Worm (Caenorhabditis elegans): ENCODE measurements around the gene tps-1.

The tps-1 gene

ce11 chrX:17422593-17422992 lies 51.7 kb downstream of the tps-1 start:
- no peak for TF ChIP-seq tbx-37 (GFP tag; conservative IDR thresholded peaks at IDR 0.05)
- no peak for TF ChIP-seq B0310.2 (tag; optimal IDR thresholded peaks at IDR 0.05)
- TF ChIP-seq hmg-4 (GFP tag; optimal IDR thresholded peaks at IDR 0.05) = no peak
- TF ChIP-seq scrt-1 (GFP tag; IDR thresholded peaks at IDR 0.05) = no peak
- no peak for TF ChIP-seq ceh-13 (GFP tag; optimal IDR thresholded peaks at IDR 0.05)
- TF ChIP-seq hmbx-1 (tag; optimal IDR thresholded peaks at IDR 0.05) = no peak
- no peak for TF ChIP-seq tbx-11 (GFP tag; IDR thresholded peaks at IDR 0.05)
- no peak for TF ChIP-seq hnd-1 (tag; optimal IDR thresholded peaks at IDR 0.05)
- no peak for TF ChIP-seq ama-1 (optimal IDR thresholded peaks at IDR 0.05)
- TF ChIP-seq tra-4 (tag; optimal IDR thresholded peaks at IDR 0.05) = no peak
- TF ChIP-seq pes-1 (GFP tag; IDR thresholded peaks at IDR 0.05) = no peak
- TF ChIP-seq sea-1 (GFP tag; conservative IDR thresholded peaks at IDR 0.05) = no peak
- no peak for TF ChIP-seq flt-1 (GFP tag; IDR thresholded peaks at IDR 0.05)
- TF ChIP-seq aly-1 (tag; optimal IDR thresholded peaks at IDR 0.05) = no peak
- no peak for TF ChIP-seq ets-7 (tag; optimal IDR thresholded peaks at IDR 0.05)
- TF ChIP-seq F13C5.2 (tag; optimal IDR thresholded peaks at IDR 0.05) = no peak

DNA sequence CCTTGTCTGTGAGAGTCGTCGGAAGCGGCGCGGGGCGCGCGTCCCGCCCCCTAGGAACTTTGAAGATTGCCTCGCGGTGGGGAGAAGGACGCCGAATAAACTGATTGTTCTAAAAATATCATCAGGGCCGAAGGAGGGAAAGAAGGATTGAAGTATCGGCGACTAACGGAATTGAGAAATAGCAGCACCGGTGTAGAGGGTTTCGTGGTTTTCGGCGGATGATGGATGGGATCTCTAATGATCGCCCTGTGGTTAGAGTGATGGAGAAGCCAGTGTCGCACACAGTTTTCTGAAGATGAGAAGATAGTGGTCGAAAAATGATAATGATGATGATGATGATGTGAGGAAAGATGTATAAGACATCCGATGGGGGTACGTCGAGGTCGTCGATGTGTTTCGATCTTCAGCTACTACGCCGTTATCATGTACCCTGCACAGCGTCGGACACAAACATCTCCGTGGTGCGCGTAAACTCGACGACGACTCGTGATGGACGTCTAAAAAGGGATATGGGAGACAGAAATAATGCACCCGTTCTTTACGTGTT lies 52.7 kb downstream of the tps-1 start, which contains the start of gene osm-11:
osm-11 (minus strand) TSS at position 51 of the 547 bp plus-strand sequence.
- TF ChIP-seq B0310.2 (tag; optimal IDR thresholded peaks at IDR 0.05) (no peak), pes-1 (GFP tag; IDR thresholded peaks at IDR 0.05) (no peak), hnd-1 (tag; optimal IDR thresholded peaks at IDR 0.05) (no peak), scrt-1 (GFP tag; IDR thresholded peaks at IDR 0.05) (no peak), ets-7 (tag; optimal IDR thresholded peaks at IDR 0.05) (no peak), ceh-13 (GFP tag; optimal IDR thresholded peaks at IDR 0.05) (no peak), flt-1 (GFP tag; IDR thresholded peaks at IDR 0.05) (no peak), tra-4 (tag; optimal IDR thresholded peaks at IDR 0.05) (no peak)

DNA sequence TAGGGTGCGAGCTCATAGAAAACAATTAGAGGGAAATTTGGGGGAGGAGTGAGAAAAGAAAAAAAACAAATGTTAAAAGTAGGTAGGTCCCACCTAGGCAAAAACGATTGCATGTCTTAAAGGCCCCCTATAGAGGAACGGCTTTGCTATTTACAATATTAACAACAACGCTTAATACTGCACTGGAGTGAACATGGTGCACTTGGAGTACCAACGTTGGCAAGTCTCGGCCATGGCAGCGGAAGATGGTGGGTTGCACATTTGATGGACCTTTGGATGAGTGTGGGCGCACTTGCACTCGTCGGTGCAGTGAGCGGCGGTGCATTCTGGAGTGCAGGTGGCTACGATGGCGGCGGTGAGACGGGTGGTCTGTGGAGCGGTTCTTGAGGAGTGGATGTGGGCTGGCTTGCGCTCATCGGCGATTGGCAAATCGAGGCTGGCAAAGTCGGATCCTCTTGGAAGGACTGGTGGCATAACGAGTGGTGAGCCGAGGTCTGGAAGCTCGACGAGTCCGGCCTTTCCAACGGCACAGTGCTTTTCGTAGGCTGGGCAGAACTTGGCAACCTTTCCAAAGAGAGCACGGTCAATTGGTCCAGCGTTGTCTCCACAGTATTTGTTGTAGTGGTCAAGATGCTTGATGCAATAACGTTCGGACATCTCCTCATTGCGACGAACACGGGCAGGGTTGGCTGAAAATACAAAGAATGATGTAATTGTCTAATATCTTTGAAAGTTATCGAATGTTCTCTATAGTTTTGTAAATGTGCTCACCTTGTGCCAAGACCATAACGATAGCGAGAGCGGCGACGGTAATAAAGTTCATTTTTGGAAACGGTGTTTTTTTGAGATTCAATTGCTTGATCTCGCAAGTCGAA lies 53.5 kb downstream of the tps-1 start:
- no peak for TF ChIP-seq tbx-11 (GFP tag; IDR thresholded peaks at IDR 0.05)
- no peak for TF ChIP-seq aly-1 (tag; optimal IDR thresholded peaks at IDR 0.05)
- no peak for TF ChIP-seq tra-4 (tag; optimal IDR thresholded peaks at IDR 0.05)
- TF ChIP-seq F13C5.2 (tag; optimal IDR thresholded peaks at IDR 0.05) = no peak
- no peak for TF ChIP-seq pes-1 (GFP tag; IDR thresholded peaks at IDR 0.05)
- no peak for TF ChIP-seq ama-1 (optimal IDR thresholded peaks at IDR 0.05)
- no peak for TF ChIP-seq ceh-13 (GFP tag; optimal IDR thresholded peaks at IDR 0.05)
- TF ChIP-seq hmbx-1 (tag; optimal IDR thresholded peaks at IDR 0.05) = no peak
- TF ChIP-seq flt-1 (GFP tag; IDR thresholded peaks at IDR 0.05) = no peak
- no peak for TF ChIP-seq sea-1 (GFP tag; conservative IDR thresholded peaks at IDR 0.05)
- no peak for TF ChIP-seq ets-7 (tag; optimal IDR thresholded peaks at IDR 0.05)
- no peak for TF ChIP-seq hnd-1 (tag; optimal IDR thresholded peaks at IDR 0.05)
- TF ChIP-seq scrt-1 (GFP tag; IDR thresholded peaks at IDR 0.05) = no peak
- TF ChIP-seq B0310.2 (tag; optimal IDR thresholded peaks at IDR 0.05) = no peak

DNA sequence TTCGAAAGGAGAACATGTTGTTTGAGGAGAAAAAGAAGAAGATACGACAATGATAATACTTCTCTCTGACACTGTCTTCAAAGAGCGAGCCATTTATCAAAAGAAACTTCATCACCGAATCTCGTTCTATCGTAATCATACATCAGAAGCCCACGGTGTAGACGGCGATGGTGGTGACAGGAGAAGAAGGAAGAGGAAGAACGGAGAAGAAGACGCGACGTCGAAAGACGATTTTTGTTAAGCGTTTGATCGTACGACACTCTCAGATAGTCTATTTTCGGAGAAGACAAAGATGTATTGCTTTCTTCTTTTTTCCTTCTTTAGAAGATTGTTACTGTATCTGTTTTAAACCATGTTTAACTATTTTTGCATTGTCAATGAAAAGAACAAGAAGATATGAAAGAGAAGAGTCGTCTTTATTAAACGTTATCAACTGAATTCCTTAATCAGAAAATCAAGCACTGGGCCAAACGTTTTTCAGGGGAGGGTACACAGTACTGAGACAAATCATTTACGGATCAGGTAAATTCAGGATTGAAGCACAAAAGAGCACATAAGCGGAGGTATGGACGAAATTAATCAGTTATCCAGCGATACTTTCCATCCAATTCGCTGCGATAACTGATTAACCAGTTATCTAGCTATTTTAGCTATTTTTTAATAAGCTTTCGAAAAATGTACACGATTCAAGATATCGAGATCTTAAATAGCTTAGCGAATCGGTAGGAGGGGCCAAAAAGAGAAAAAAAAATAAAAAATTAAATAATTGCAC lies 54.3 kb downstream of the tps-1 start:
- no peak for TF ChIP-seq sea-1 (GFP tag; conservative IDR thresholded peaks at IDR 0.05)
- no peak for TF ChIP-seq tra-4 (tag; optimal IDR thresholded peaks at IDR 0.05)
- TF ChIP-seq ets-7 (tag; optimal IDR thresholded peaks at IDR 0.05) = no peak
- TF ChIP-seq aly-1 (tag; optimal IDR thresholded peaks at IDR 0.05) = no peak
- no peak for TF ChIP-seq scrt-1 (GFP tag; IDR thresholded peaks at IDR 0.05)
- no peak for TF ChIP-seq B0310.2 (tag; optimal IDR thresholded peaks at IDR 0.05)

- no peak for TF ChIP-seq flt-1 (GFP tag; IDR thresholded peaks at IDR 0.05)
- no peak for TF ChIP-seq sea-1 (GFP tag; conservative IDR thresholded peaks at IDR 0.05)
- TF ChIP-seq B0310.2 (tag; optimal IDR thresholded peaks at IDR 0.05) = no peak
- no peak for TF ChIP-seq ama-1 (optimal IDR thresholded peaks at IDR 0.05)
- TF ChIP-seq F13C5.2 (tag; optimal IDR thresholded peaks at IDR 0.05) = no peak
- no peak for TF ChIP-seq hnd-1 (tag; optimal IDR thresholded peaks at IDR 0.05)
- TF ChIP-seq scrt-1 (GFP tag; IDR thresholded peaks at IDR 0.05) = no peak
- no peak for TF ChIP-seq hmg-4 (GFP tag; optimal IDR thresholded peaks at IDR 0.05)
- TF ChIP-seq ets-7 (tag; optimal IDR thresholded peaks at IDR 0.05) = no peak
Measured at ce11 chrX:17417505-17418004, 56.8 kb downstream of the tps-1 start.
